Fruit fly (Drosophila melanogaster): Measurements from ENCODE around the gene Sras.

Gene Sras

dm6 chr3L:5554377-5554776, 9.2 kb upstream of the Sras start (continued):
- TF ChIP-seq CkIIα-i1 (GFP tag; IDR thresholded peaks at IDR 0.05) (no peak), Six4 (GFP tag; optimal IDR thresholded peaks at IDR 0.05) (no peak), sqz (GFP tag; optimal IDR thresholded peaks at IDR 0.05) (no peak), Abd-B (GFP tag; optimal IDR thresholded peaks at IDR 0.05) (peak; percentile 65), CG13287 (GFP tag; IDR thresholded peaks at IDR 0.05; ENCODE audit: partially characterized antibody) (no peak), CG34422 (GFP tag; IDR thresholded peaks at IDR 0.05) (peak; percentile 72), org-1 (GFP tag; optimal IDR thresholded peaks at IDR 0.05) (no peak), kay (GFP tag; optimal IDR thresholded peaks at IDR 0.05) (no peak), zen2 (GFP tag; IDR thresholded peaks at IDR 0.05; ENCODE audit: partially characterized antibody) (no peak), CG8944 (GFP tag; optimal IDR thresholded peaks at IDR 0.05) (no peak), ro (GFP tag; IDR thresholded peaks at IDR 0.05) (no peak), dpn (GFP tag; optimal IDR thresholded peaks at IDR 0.05) (peak in 1 of 2 experiments; percentile 61), CG1602 (GFP tag; optimal IDR thresholded peaks at IDR 0.05) (peak; percentile 9), CG1603 (tag; optimal IDR thresholded peaks at IDR 0.05) (no peak), crc (GFP tag; optimal IDR thresholded peaks at IDR 0.05) (no peak), Sox102F (GFP tag; optimal IDR thresholded peaks at IDR 0.05) (no peak), ap (GFP tag; IDR thresholded peaks at IDR 0.05) (no peak), hkb (optimal IDR thresholded peaks at IDR 0.05) (no peak), hkb (GFP tag; IDR thresholded peaks at IDR 0.05) (peak; percentile 56), D (optimal IDR thresholded peaks at IDR 0.05) (no peak), D (GFP tag; optimal IDR thresholded peaks at IDR 0.05) (no peak), CG16815 (GFP tag; optimal IDR thresholded peaks at IDR 0.05) (peak; percentile 26), Side (GFP tag; optimal IDR thresholded peaks at IDR 0.05) (no peak), Atf-2 (GFP tag; optimal IDR thresholded peaks at IDR 0.05) (no peak), kni (GFP tag; optimal IDR thresholded peaks at IDR 0.05) (no peak), Dad (GFP tag; optimal IDR thresholded peaks at IDR 0.05) (no peak), CG6813 (GFP tag; optimal IDR thresholded peaks at IDR 0.05) (peak; percentile 25), CG7556 (GFP tag; optimal IDR thresholded peaks at IDR 0.05) (peak; percentile 18), gsb (GFP tag; IDR thresholded peaks at IDR 0.05) (peak; percentile 58), maf-S (GFP tag; optimal IDR thresholded peaks at IDR 0.05) (no peak), CG10565 (GFP tag; optimal IDR thresholded peaks at IDR 0.05) (no peak), CG13424 (tag; optimal IDR thresholded peaks at IDR 0.05) (peak; percentile 57), H2.0 (GFP tag; IDR thresholded peaks at IDR 0.05) (peak; percentile 65), Lhr (GFP tag; optimal IDR thresholded peaks at IDR 0.05) (no peak), ind (GFP tag; optimal IDR thresholded peaks at IDR 0.05) (peak; percentile 65), E2f2 (GFP tag; IDR thresholded peaks at IDR 0.05) (no peak), usp (GFP tag; optimal IDR thresholded peaks at IDR 0.05) (no peak), CG10979 (tag; optimal IDR thresholded peaks at IDR 0.05) (peak; percentile 34), CG3407 (GFP tag; optimal IDR thresholded peaks at IDR 0.05) (no peak), PHDP (tag; optimal IDR thresholded peaks at IDR 0.05) (peak; percentile 57), CG2129 (GFP tag; IDR thresholded peaks at IDR 0.05; ENCODE audit: partially characterized antibody) (no peak), insv (GFP tag; optimal IDR thresholded peaks at IDR 0.05) (no peak), Tbp (GFP tag; optimal IDR thresholded peaks at IDR 0.05) (no peak), CG8924 (tag; optimal IDR thresholded peaks at IDR 0.05) (peak; percentile 40), br (optimal IDR thresholded peaks at IDR 0.05) (no peak), bsh (GFP tag; optimal IDR thresholded peaks at IDR 0.05) (peak in 1 of 2 experiments; percentile 46), Sin3A (optimal IDR thresholded peaks at IDR 0.05) (no peak), Usf (GFP tag; optimal IDR thresholded peaks at IDR 0.05) (no peak), bowl (GFP tag; IDR thresholded peaks at IDR 0.05) (no peak), CG17361 (GFP tag; IDR thresholded peaks at IDR 0.05) (0 out of 3 replicates have a peak, but pooled peaks have one; percentile 31), slbo (GFP tag; IDR thresholded peaks at IDR 0.05) (peak; percentile 81), MTF-1 (GFP tag; optimal IDR thresholded peaks at IDR 0.05; ENCODE audit: borderline replicate concordance) (no peak), az2 (GFP tag; optimal IDR thresholded peaks at IDR 0.05) (peak; percentile 35)
